Worm (Caenorhabditis elegans) whole organism, late embryonic: ENCODE results near the gene str-252.

Source experiments
- ama-1 ChIP-seq: fragments of 150-350 bp; optimal IDR thresholded peaks from 2 replicates; lab custom pipeline; 2014
- ceh-22 ChIP-seq: sonication (generic microtip); optimal IDR thresholded peaks from 2 replicates; lab custom pipeline; 2017; ENCODE audit warnings: missing biosample characterization, missing genetic modification characterization
- dmd-4 ChIP-seq: sonication (generic microtip); optimal IDR thresholded peaks from 2 replicates; lab custom pipeline; 2016; ENCODE audit warnings: borderline replicate concordance, missing genetic modification characterization, missing compliant biosample characterization
- ets-4 ChIP-seq: sonication (generic microtip); optimal IDR thresholded peaks from 2 replicates; lab custom pipeline; 2016; ENCODE audit warnings: missing genetic modification characterization, missing compliant biosample characterization
- fkh-6 ChIP-seq: sonication (generic microtip); optimal IDR thresholded peaks from 2 replicates; lab custom pipeline; 2016; ENCODE audit warnings: missing genetic modification characterization, missing compliant biosample characterization
- pag-3 ChIP-seq: sonication (generic microtip); optimal IDR thresholded peaks from 2 replicates; lab custom pipeline; 2016; ENCODE audit warnings: missing compliant biosample characterization, missing genetic modification characterization, borderline replicate concordance
- pha-4 ChIP-seq: fragments of 150-350 bp; optimal IDR thresholded peaks from 2 replicates; lab custom pipeline; 2018; ENCODE audit warnings: missing biosample characterization, missing genetic modification reagents, missing genetic modification characterization
- rnt-1 ChIP-seq: sonication (generic microtip); optimal IDR thresholded peaks from 2 replicates; lab custom pipeline; 2016; ENCODE audit warnings: missing genetic modification characterization, missing compliant biosample characterization
- syd-9 ChIP-seq: sonication (generic microtip); optimal IDR thresholded peaks from 2 replicates; lab custom pipeline; 2016; ENCODE audit warnings: mild to moderate bottlenecking, missing genetic modification characterization, moderate library complexity, missing compliant biosample characterization

DNA sequence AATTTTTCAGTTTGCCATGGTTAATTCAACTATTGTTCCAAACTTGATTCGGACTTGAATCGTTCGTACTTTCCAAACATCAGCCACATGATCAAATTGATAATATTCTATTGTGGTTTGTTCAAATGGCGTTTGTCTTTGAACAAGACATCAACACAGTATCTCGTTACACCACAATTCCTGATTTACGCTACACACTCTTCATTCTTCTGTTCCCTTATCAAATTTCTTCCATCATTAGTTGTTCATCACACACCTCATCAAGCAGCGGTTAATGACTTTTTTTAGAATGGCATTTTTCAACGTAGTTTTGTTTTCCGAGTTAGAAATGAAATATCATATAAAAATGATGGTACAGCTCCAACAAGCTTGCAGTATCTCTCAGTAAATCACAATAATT is 38.1 kb upstream of the str-252 start:
- TF ChIP-seq fkh-6 (tag; lab: Kevin White, UChicago), result no peak
- TF ChIP-seq syd-9, result no peak
- TF ChIP-seq dmd-4 (tag; lab: Kevin White, UChicago), result no peak
- no peak for TF ChIP-seq rnt-1 (tag; lab: Kevin White, UChicago)
- no peak for TF ChIP-seq ceh-22 (tag; lab: Kevin White, UChicago)
- no peak for TF ChIP-seq pag-3 (tag; lab: Kevin White, UChicago)
- TF ChIP-seq ets-4 (tag; lab: Kevin White, UChicago), result no peak
- TF ChIP-seq pha-4, result no peak
- TF ChIP-seq ama-1 (lab: Kevin White, UChicago), result no peak
